Worm (Caenorhabditis elegans) whole organism, young adult: ENCODE data around the gene nhr-145.

Experiments
- C17E4.6 ChIP-seq: fragments of 200-800 bp; sonication (Bioruptor generic); IDR thresholded peaks from 2 replicates; pipeline ENCODE4 v1.3.6; 2022; ENCODE audit warnings: missing genetic modification reagents, missing genetic modification characterization, missing compliant biosample characterization
- F22D6.2 ChIP-seq: sonication (generic microtip); optimal IDR thresholded peaks from 2 replicates; lab custom pipeline; 2016; ENCODE audit warnings: mild to moderate bottlenecking, missing genetic modification characterization, missing compliant biosample characterization
- F23B12.7 ChIP-seq: sonication (generic microtip); optimal IDR thresholded peaks from 2 replicates; lab custom pipeline; 2017; ENCODE audit warnings: missing genetic modification characterization, mild to moderate bottlenecking, missing compliant biosample characterization, antibody characterized with exemption, moderate library complexity; ENCODE audit not compliant: insufficient read depth
- F57A8.1 ChIP-seq: fragments of 200-800 bp; sonication (Bioruptor generic); optimal IDR thresholded peaks from 2 replicates; lab custom pipeline; 2018; ENCODE audit warnings: mild to moderate bottlenecking, missing genetic modification characterization, moderate library complexity, missing compliant biosample characterization
- F57C9.4 ChIP-seq: sonication (generic microtip); optimal IDR thresholded peaks from 2 replicates; lab custom pipeline; 2017; ENCODE audit warnings: mild to moderate bottlenecking, missing genetic modification characterization, missing compliant biosample characterization
- T07F8.4 ChIP-seq: sonication (generic microtip); optimal IDR thresholded peaks from 2 replicates; lab custom pipeline; 2016; ENCODE audit warnings: mild to moderate bottlenecking, missing genetic modification characterization, moderate library complexity, missing compliant biosample characterization
- Y56A3A.18 ChIP-seq: fragments of 200-800 bp; sonication (Bioruptor generic); IDR thresholded peaks from 2 replicates; pipeline ENCODE4 v1.3.6; 2022; ENCODE audit warnings: missing genetic modification reagents, missing genetic modification characterization, missing compliant biosample characterization
- Y67H2A.10 ChIP-seq: fragments of 200-800 bp; sonication (Bioruptor generic); conservative IDR thresholded peaks from 2 replicates; pipeline ENCODE4 v1.3.6; 2022; ENCODE audit warnings: missing genetic modification reagents, missing genetic modification characterization, missing compliant biosample characterization
- Y95B8A.8 ChIP-seq: fragments of 200-800 bp; sonication (Bioruptor generic); IDR thresholded peaks from 2 replicates; pipeline ENCODE4 v1.3.6; 2022; ENCODE audit warnings: missing genetic modification reagents, missing genetic modification characterization, missing compliant biosample characterization
- aptf-3 ChIP-seq: fragments of 200-800 bp; sonication (Bioruptor generic); IDR thresholded peaks from 2 replicates; pipeline ENCODE4 v1.3.6; 2022; ENCODE audit warnings: missing genetic modification characterization, missing compliant biosample characterization
- atf-7 ChIP-seq: sonication (generic microtip); optimal IDR thresholded peaks from 2 replicates; lab custom pipeline; 2017; ENCODE audit warnings: mild to moderate bottlenecking, missing genetic modification characterization, missing compliant biosample characterization
- attf-5 ChIP-seq: fragments of 200-800 bp; sonication (Bioruptor generic); optimal IDR thresholded peaks from 2 replicates; lab custom pipeline; 2018; ENCODE audit warnings: mild to moderate bottlenecking, missing genetic modification characterization, missing compliant biosample characterization
- bed-2 ChIP-seq: fragments of 200-800 bp; sonication (Bioruptor generic); IDR thresholded peaks from 2 replicates; pipeline ENCODE4 v1.3.6; 2022; ENCODE audit warnings: missing genetic modification reagents, missing genetic modification characterization, missing compliant biosample characterization
- cebp-1 ChIP-seq, 2 experiments: fragments of 200-800 bp in 1 of 2; sonication (Bioruptor generic) in 1 of 2; sonication (generic microtip) in 1 of 2; IDR thresholded peaks in 1 of 2; optimal IDR thresholded peaks in 1 of 2; 2 replicates each; pipeline versions ENCODE4 v1.3.6 to Lab custom; 2017 to 2022; ENCODE audit warnings: missing compliant biosample characterization in 2 of 2, missing genetic modification characterization in 2 of 2, mild to moderate bottlenecking in 1 of 2, missing genetic modification reagents in 1 of 2, moderate library complexity in 1 of 2
- dox-1 ChIP-seq: fragments of 200-800 bp; sonication (Bioruptor generic); IDR thresholded peaks from 2 replicates; pipeline ENCODE4 v1.3.6; 2022; ENCODE audit warnings: missing genetic modification reagents, missing genetic modification characterization, missing compliant biosample characterization
- dpl-1 ChIP-seq: fragments of 150-350 bp; optimal IDR thresholded peaks from 2 replicates; lab custom pipeline; 2014; ENCODE audit warnings: missing biosample characterization, missing genetic modification reagents, missing genetic modification characterization
- efl-1 ChIP-seq: fragments of 150-350 bp; optimal IDR thresholded peaks from 2 replicates; lab custom pipeline; 2014; ENCODE audit warnings: missing biosample characterization, missing genetic modification reagents, missing genetic modification characterization
- egrh-3 ChIP-seq: fragments of 200-800 bp; sonication (Bioruptor generic); IDR thresholded peaks from 2 replicates; pipeline ENCODE4 v1.3.6; 2022; ENCODE audit warnings: missing genetic modification reagents, missing genetic modification characterization, missing compliant biosample characterization
- ets-4 ChIP-seq: fragments of 200-800 bp; sonication (Bioruptor generic); optimal IDR thresholded peaks from 2 replicates; lab custom pipeline; 2018; ENCODE audit warnings: mild to moderate bottlenecking, missing genetic modification characterization, missing compliant biosample characterization
- fkh-3 ChIP-seq: sonication (generic microtip); optimal IDR thresholded peaks from 2 replicates; lab custom pipeline; 2016; ENCODE audit warnings: mild to moderate bottlenecking, missing genetic modification characterization, missing compliant biosample characterization
- hlh-26 ChIP-seq: fragments of 200-800 bp; sonication (Bioruptor generic); conservative IDR thresholded peaks from 2 replicates; pipeline ENCODE4 v1.3.6; 2022; ENCODE audit warnings: missing genetic modification reagents, missing genetic modification characterization, missing compliant biosample characterization
- hrde-1 ChIP-seq: sonication (generic microtip); optimal IDR thresholded peaks from 2 replicates; lab custom pipeline; 2016; ENCODE audit warnings: missing genetic modification characterization, mild to moderate bottlenecking, missing compliant biosample characterization, moderate library complexity, missing genotype, missing genetic modification reagents, borderline replicate concordance
- let-607 ChIP-seq, 2 experiments: fragments of 200-800 bp in 1 of 2; sonication (Bioruptor generic) in 1 of 2; sonication (generic microtip) in 1 of 2; optimal IDR thresholded peaks; 2 replicates each; lab custom pipeline; 2016 to 2018; ENCODE audit warnings: mild to moderate bottlenecking in 2 of 2, missing compliant biosample characterization in 2 of 2, missing genetic modification characterization in 2 of 2, moderate library complexity in 2 of 2, missing genotype in 1 of 2
- lin-26 ChIP-seq: fragments of 200-800 bp; sonication (Bioruptor generic); IDR thresholded peaks from 2 replicates; pipeline ENCODE4 v1.3.6; 2022; ENCODE audit warnings: missing genetic modification reagents, missing genetic modification characterization, missing compliant biosample characterization
- lin-54 ChIP-seq: fragments of 200-800 bp; sonication (Bioruptor generic); optimal IDR thresholded peaks from 2 replicates; lab custom pipeline; 2018; ENCODE audit warnings: mild to moderate bottlenecking, missing genetic modification characterization, missing compliant biosample characterization
- lir-1 ChIP-seq: fragments of 200-800 bp; sonication (Bioruptor generic); conservative IDR thresholded peaks from 2 replicates; pipeline ENCODE4 v1.3.6; 2022; ENCODE audit warnings: missing genetic modification reagents, missing genetic modification characterization, missing compliant biosample characterization
- madf-10 ChIP-seq: sonication (generic microtip); optimal IDR thresholded peaks from 2 replicates; lab custom pipeline; 2016; ENCODE audit warnings: mild to moderate bottlenecking, missing genetic modification characterization, missing compliant biosample characterization
- mcd-1 ChIP-seq: fragments of 200-800 bp; sonication (Bioruptor generic); IDR thresholded peaks from 2 replicates; pipeline ENCODE4 v1.3.6; 2022; ENCODE audit warnings: missing genetic modification reagents, missing genetic modification characterization, missing compliant biosample characterization
- mxl-1 ChIP-seq: sonication (generic microtip); optimal IDR thresholded peaks from 2 replicates; lab custom pipeline; 2016; ENCODE audit warnings: missing genetic modification characterization, missing compliant biosample characterization
- pbrm-1 ChIP-seq: fragments of 200-800 bp; sonication (Bioruptor generic); IDR thresholded peaks from 2 replicates; pipeline ENCODE4 v1.3.6; 2022; ENCODE audit warnings: missing genetic modification reagents, missing genetic modification characterization, missing compliant biosample characterization
- repo-1 ChIP-seq: sonication (generic microtip); optimal IDR thresholded peaks from 2 replicates; lab custom pipeline; 2017; ENCODE audit warnings: mild to moderate bottlenecking, missing genetic modification characterization, missing compliant biosample characterization
- rpc-1 ChIP-seq, 2 experiments: fragments of 150-350 bp in 1 of 2; sonication (generic microtip) in 1 of 2; optimal IDR thresholded peaks; 2 replicates each; lab custom pipeline; 2014 to 2018; ENCODE audit warnings: missing biosample characterization in 1 of 2, missing genetic modification characterization in 1 of 2, missing genetic modification reagents in 1 of 2, missing genotype in 1 of 2
- tbp1 ChIP-seq: fragments of 200-800 bp; sonication (Bioruptor generic); optimal IDR thresholded peaks from 2 replicates; lab custom pipeline; 2018; ENCODE audit warnings: mild to moderate bottlenecking, missing genetic modification characterization, missing compliant biosample characterization
- xnd-1 ChIP-seq: sonication (generic microtip); optimal IDR thresholded peaks from 2 replicates; lab custom pipeline; 2016; ENCODE audit warnings: missing genotype, missing genetic modification reagents, missing genetic modification characterization, missing compliant biosample characterization
- zfh-2 ChIP-seq: fragments of 200-800 bp; sonication (Bioruptor generic); conservative IDR thresholded peaks from 2 replicates; pipeline ENCODE4 v1.3.6; 2022; ENCODE audit warnings: missing genetic modification reagents, missing genetic modification characterization, missing compliant biosample characterization
- zim-3 ChIP-seq: sonication (generic microtip); optimal IDR thresholded peaks from 2 replicates; lab custom pipeline; 2017; ENCODE audit warnings: mild to moderate bottlenecking, missing genetic modification characterization, moderate library complexity, missing compliant biosample characterization
- ztf-26 ChIP-seq: sonication (generic microtip); optimal IDR thresholded peaks from 2 replicates; lab custom pipeline; 2017; ENCODE audit warnings: missing genetic modification characterization, missing compliant biosample characterization
- ztf-28 ChIP-seq: fragments of 200-800 bp; sonication (Bioruptor generic); IDR thresholded peaks from 2 replicates; pipeline ENCODE4 v1.3.6; 2022; ENCODE audit warnings: missing genetic modification reagents, missing genetic modification characterization, missing compliant biosample characterization

Gene nhr-145

DNA sequence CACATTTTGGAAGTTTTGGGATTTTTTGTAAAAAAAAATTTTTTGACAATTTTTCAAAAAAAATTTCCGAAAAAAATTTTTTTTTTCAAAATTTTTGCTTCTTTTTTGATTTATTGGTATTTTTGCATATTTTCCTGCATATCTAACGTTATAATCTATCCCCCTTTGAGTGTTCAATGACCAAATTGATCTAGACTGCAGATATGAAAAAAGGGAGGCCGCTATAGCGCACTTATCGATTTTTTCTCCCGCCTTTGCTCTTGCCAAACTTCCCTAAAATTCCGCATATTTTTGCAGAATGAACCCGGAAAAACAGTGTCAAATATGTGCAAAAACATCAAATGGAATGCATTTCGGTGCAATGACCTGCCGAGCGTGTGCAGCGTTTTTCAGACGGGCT, at the start of gene nhr-145:
Gene nhr-145, plus strand, starts transcription at position 298 of the 400 bp plus-strand sequence.
- TF ChIP-seq ets-4 (GFP tag; lab: Kevin White, UChicago) (no peak), tbp1 (GFP tag; lab: Kevin White, UChicago) (no peak), mxl-1 (tag; lab: Kevin White, UChicago) (no peak), C17E4.6 (GFP tag; lab: Robert Waterston, UW) (no peak), F57A8.1 (GFP tag; lab: Kevin White, UChicago) (no peak), ztf-26 (no peak), ztf-28 (GFP tag; lab: Robert Waterston, UW) (no peak), hrde-1 (tag; lab: Kevin White, UChicago) (no peak), repo-1 (tag; lab: Kevin White, UChicago) (no peak), F23B12.7 (tag; lab: Kevin White, UChicago) (no peak), bed-2 (GFP tag; lab: Robert Waterston, UW) (no peak), xnd-1 (no peak), F57C9.4 (tag; lab: Kevin White, UChicago) (no peak), dpl-1 (no peak), zim-3 (tag; lab: Kevin White, UChicago) (no peak), attf-5 (GFP tag; lab: Kevin White, UChicago) (no peak), hlh-26 (GFP tag; lab: Robert Waterston, UW) (no peak), cebp-1 (GFP tag; IDR thresholded peaks at IDR 0.05; lab: Robert Waterston, UW) (no peak), cebp-1 (tag; optimal IDR thresholded peaks at IDR 0.05; lab: Kevin White, UChicago) (no peak)

- peak; percentile 68 for TF ChIP-seq zfh-2 (GFP tag; lab: Robert Waterston, UW)
- no peak for TF ChIP-seq F22D6.2 (tag; lab: Kevin White, UChicago)
- TF ChIP-seq egrh-3 (GFP tag; lab: Robert Waterston, UW), result peak; percentile 41; the same call in 1 of the 2 replicates
These were observed 45.3 kb upstream of the nhr-145 start, which contains the start of gene asp-16 for ce11 chrV:19042256-19042655. TSS of gene asp-16 (minus strand) at chrV:19042605.

- TF ChIP-seq egrh-3 (GFP tag; lab: Robert Waterston, UW) (no peak), lin-26 (0 out of 2 replicates have a peak, but pooled peaks have one; percentile 12)
These were observed 42.8 kb upstream of the nhr-145 start, which contains the start of gene asp-15 for ce11 chrV:19044753-19045152. TSS of gene asp-15 (minus strand) at chrV:19044853.

ce11 chrV:19047442-19047841, 40.1 kb upstream of the nhr-145 start:
- TF ChIP-seq T07F8.4 (tag; lab: Kevin White, UChicago) (no peak), lir-1 (no peak), mcd-1 (GFP tag; lab: Robert Waterston, UW) (0 out of 2 replicates have a peak, but pooled peaks have one; percentile 11), let-607 (tag; optimal IDR thresholded peaks at IDR 0.05; lab: Kevin White, UChicago) (no peak), zfh-2 (GFP tag; lab: Robert Waterston, UW) (peak; percentile 73), fkh-3 (tag; lab: Kevin White, UChicago) (no peak)

DNA sequence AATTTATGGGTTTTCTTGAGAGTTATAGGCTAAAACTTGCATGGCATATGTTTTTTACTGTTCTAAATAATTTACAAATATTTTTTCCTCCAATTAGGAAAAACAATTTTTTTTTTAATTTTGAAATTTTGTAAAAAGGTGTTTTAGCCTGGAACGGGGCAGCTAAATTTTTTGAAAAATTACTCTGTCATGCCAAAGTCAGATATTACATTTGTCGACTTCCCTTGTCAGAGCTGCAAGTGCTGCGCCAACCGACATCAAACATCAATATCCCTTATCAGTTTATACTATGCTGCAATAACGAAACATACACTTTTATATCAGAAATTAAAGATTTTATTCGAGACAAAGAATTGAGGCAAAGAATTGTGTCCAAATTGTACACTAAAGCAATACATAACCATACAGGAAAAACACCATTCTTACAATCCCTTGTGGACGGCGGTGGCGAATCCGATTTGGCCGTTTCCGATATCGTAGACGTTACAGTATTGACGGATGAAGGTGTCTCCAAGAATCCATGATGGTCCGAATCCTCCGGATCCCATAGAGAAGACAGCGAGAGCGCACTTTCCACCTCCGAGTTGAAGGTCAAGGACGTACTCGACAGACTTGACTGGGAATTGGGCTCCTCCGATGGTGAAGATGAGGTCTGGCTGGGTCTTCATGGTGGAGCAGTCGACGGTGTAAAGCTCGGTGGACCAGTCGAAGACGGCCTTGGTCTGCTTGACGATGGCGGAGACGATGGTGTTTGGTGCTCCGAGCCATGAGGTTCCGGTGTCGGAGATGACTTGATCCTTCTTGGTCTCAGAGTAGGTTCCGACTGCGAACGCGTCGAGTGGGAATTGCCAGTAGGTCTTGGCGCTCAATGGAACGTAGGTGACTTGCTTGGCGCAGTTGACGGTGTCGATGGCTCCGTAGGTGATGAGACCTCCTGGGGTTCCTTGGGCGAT, 38.1 kb upstream of the nhr-145 start:
- TF ChIP-seq Y95B8A.8 (GFP tag; lab: Robert Waterston, UW), result 0 out of 2 replicates have a peak, but pooled peaks have one; percentile 50
- TF ChIP-seq Y67H2A.10, result no peak
- TF ChIP-seq aptf-3 (GFP tag; lab: Robert Waterston, UW), result no peak
- TF ChIP-seq atf-7 (tag; lab: Kevin White, UChicago), result no peak
- TF ChIP-seq madf-10 (tag; lab: Kevin White, UChicago), result peak; percentile 24
- TF ChIP-seq efl-1 (GFP tag; lab: Kevin White, UChicago), result no peak
- no peak for TF ChIP-seq lin-54
- peak; percentile 39; the same call in 1 of the 2 replicates for TF ChIP-seq pbrm-1 (GFP tag; lab: Robert Waterston, UW)
- no peak for TF ChIP-seq F57A8.1 (GFP tag; lab: Kevin White, UChicago)
- TF ChIP-seq Y56A3A.18 (GFP tag; lab: Robert Waterston, UW), result peak; percentile 37; the same call in 1 of the 2 replicates
- TF ChIP-seq rpc-1 (optimal IDR thresholded peaks at IDR 0.05; lab: Kevin White, UChicago), result no peak
- TF ChIP-seq rpc-1 (tag; optimal IDR thresholded peaks at IDR 0.05; lab: Kevin White, UChicago), result no peak
- no peak for TF ChIP-seq dox-1
- TF ChIP-seq C17E4.6 (GFP tag; lab: Robert Waterston, UW), result no peak
